Fruit fly (Drosophila melanogaster) whole organism, embryonic: ENCODE data around the gene Tango2.

Experiments used
- ATbp ChIP-seq: fragments of 200-800 bp; sonication (Bioruptor generic); optimal IDR thresholded peaks from 2 replicates; lab custom pipeline; 2017; ENCODE audit warnings: missing biosample characterization, mild to moderate bottlenecking, missing genetic modification characterization, missing genetic modification reagents
- Ada2b ChIP-seq: fragments of 200-800 bp; sonication (Bioruptor generic); IDR thresholded peaks from 2 replicates; pipeline ENCODE4 v1.3.6; 2022; ENCODE audit warnings: missing biosample characterization, missing genetic modification characterization
- Atf6 ChIP-seq: fragments of 200-800 bp; sonication (Bioruptor generic); IDR thresholded peaks from 2 replicates; pipeline ENCODE4 v1.3.6; 2022; ENCODE audit warnings: missing biosample characterization, missing genetic modification characterization
- CG10274 ChIP-seq: fragments of 200-800 bp; sonication (Bioruptor generic); optimal IDR thresholded peaks from 3 replicates; lab custom pipeline; 2017; ENCODE audit warnings: missing biosample characterization, mild to moderate bottlenecking, missing genetic modification characterization
- CG10979 ChIP-seq: fragments of 200-800 bp; sonication (Bioruptor generic); optimal IDR thresholded peaks from 2 replicates; lab custom pipeline; 2018; ENCODE audit warnings: missing biosample characterization, mild to moderate bottlenecking, missing genetic modification characterization, moderate library complexity
- CG11696 ChIP-seq: fragments of 200-800 bp; sonication (Bioruptor generic); IDR thresholded peaks from 2 replicates; pipeline ENCODE4 v1.3.6; 2022; ENCODE audit warnings: missing biosample characterization, missing genetic modification characterization
- CG12219 ChIP-seq: fragments of 200-800 bp; sonication (Bioruptor generic); optimal IDR thresholded peaks from 3 replicates; lab custom pipeline; 2018; ENCODE audit warnings: missing biosample characterization, mild to moderate bottlenecking, missing genetic modification characterization
- CG13287 ChIP-seq: fragments of 200-800 bp; sonication (Bioruptor generic); IDR thresholded peaks from 2 replicates; pipeline ENCODE4 v1.3.6; 2022; ENCODE audit warnings: missing biosample characterization, missing genetic modification characterization; ENCODE audit not compliant: partially characterized antibody
- CG14441 ChIP-seq: fragments of 200-800 bp; sonication (Bioruptor generic); IDR thresholded peaks from 2 replicates; pipeline ENCODE4 v1.3.6; 2022; ENCODE audit warnings: missing biosample characterization, missing genetic modification characterization
- CG15073 ChIP-seq: fragments of 200-800 bp; sonication (Bioruptor generic); optimal IDR thresholded peaks from 2 replicates; lab custom pipeline; 2016; ENCODE audit warnings: missing biosample characterization, missing genetic modification characterization
- CG17361 ChIP-seq: fragments of 200-800 bp; sonication (Bioruptor generic); IDR thresholded peaks from 3 replicates; pipeline ENCODE4 v1.3.6; 2022; ENCODE audit warnings: missing biosample characterization, missing genetic modification characterization
- CG17612 ChIP-seq: fragments of 200-800 bp; sonication (Bioruptor generic); IDR thresholded peaks from 2 replicates; pipeline ENCODE4 v1.3.6; 2022; ENCODE audit warnings: missing biosample characterization, missing genetic modification characterization
- CG1792 ChIP-seq: fragments of 200-800 bp; sonication (Bioruptor generic); optimal IDR thresholded peaks from 2 replicates; lab custom pipeline; 2016; ENCODE audit warnings: missing biosample characterization, missing genetic modification characterization
- CG18619 ChIP-seq: fragments of 200-800 bp; sonication (Bioruptor generic); optimal IDR thresholded peaks from 3 replicates; lab custom pipeline; 2017; ENCODE audit warnings: missing biosample characterization, mild to moderate bottlenecking, missing genetic modification characterization
- CG30431 ChIP-seq: fragments of 200-800 bp; sonication (Bioruptor generic); optimal IDR thresholded peaks from 2 replicates; lab custom pipeline; 2017; ENCODE audit warnings: missing biosample characterization, missing genetic modification characterization
- CG3065 ChIP-seq: fragments of 200-800 bp; sonication (Bioruptor generic); optimal IDR thresholded peaks from 2 replicates; lab custom pipeline; 2016; ENCODE audit warnings: missing biosample characterization, missing genetic modification characterization
- CG31365 ChIP-seq: fragments of 200-800 bp; sonication (Bioruptor generic); optimal IDR thresholded peaks from 2 replicates; lab custom pipeline; 2018; ENCODE audit warnings: missing biosample characterization, mild to moderate bottlenecking, missing genetic modification characterization
- CG4282 ChIP-seq: fragments of 200-800 bp; sonication (Bioruptor generic); optimal IDR thresholded peaks from 2 replicates; lab custom pipeline; 2016; ENCODE audit warnings: missing biosample characterization, missing genetic modification characterization
- CG4617 ChIP-seq: fragments of 200-800 bp; sonication (Bioruptor generic); optimal IDR thresholded peaks from 3 replicates; lab custom pipeline; 2016; ENCODE audit warnings: missing biosample characterization, missing genetic modification characterization, borderline replicate concordance
- CG6683 ChIP-seq: fragments of 200-800 bp; sonication (Bioruptor generic); optimal IDR thresholded peaks from 2 replicates; lab custom pipeline; 2017; ENCODE audit warnings: missing biosample characterization, mild to moderate bottlenecking, missing genetic modification characterization, missing genetic modification reagents
- CG6791 ChIP-seq: fragments of 200-800 bp; sonication (Bioruptor generic); IDR thresholded peaks from 3 replicates; pipeline ENCODE4 v1.3.6; 2022; ENCODE audit warnings: missing biosample characterization, missing genetic modification characterization; ENCODE audit not compliant: partially characterized antibody
- CG7987 ChIP-seq: fragments of 200-800 bp; sonication (Bioruptor generic); optimal IDR thresholded peaks from 2 replicates; lab custom pipeline; 2018; ENCODE audit warnings: missing biosample characterization, mild to moderate bottlenecking, missing genetic modification characterization, moderate library complexity
- CG8359 ChIP-seq: fragments of 200-800 bp; sonication (Bioruptor generic); optimal IDR thresholded peaks from 2 replicates; lab custom pipeline; 2017; ENCODE audit warnings: missing biosample characterization, mild to moderate bottlenecking, missing genetic modification characterization, borderline replicate concordance
- CG9876 ChIP-seq: fragments of 200-800 bp; sonication (Bioruptor generic); optimal IDR thresholded peaks from 2 replicates; lab custom pipeline; 2016; ENCODE audit warnings: missing biosample characterization, missing genetic modification characterization
- D ChIP-seq, 2 experiments: fragments of 200-800 bp in 1 of 2; fragments of >200 bp in 1 of 2; sonication (Bioruptor generic) in 1 of 2; optimal IDR thresholded peaks; 2 replicates in 1 of 2; 3 replicates in 1 of 2; lab custom pipeline; 2017; ENCODE audit warnings: mild to moderate bottlenecking in 1 of 2, missing biosample characterization in 1 of 2, missing genetic modification characterization in 1 of 2, missing genetic modification reagents in 1 of 2
- Fer3 ChIP-seq: fragments of 200-800 bp; sonication (Bioruptor generic); optimal IDR thresholded peaks from 2 replicates; lab custom pipeline; 2018; ENCODE audit warnings: missing biosample characterization, mild to moderate bottlenecking, missing genetic modification characterization, moderate library complexity
- Gsc ChIP-seq: fragments of 200-800 bp; sonication (Bioruptor generic); IDR thresholded peaks from 2 replicates; pipeline ENCODE4 v1.3.6; 2022; ENCODE audit warnings: missing biosample characterization, missing genetic modification characterization
- HmgD ChIP-seq: fragments of 200-800 bp; sonication (Bioruptor generic); optimal IDR thresholded peaks from 3 replicates; lab custom pipeline; 2016; ENCODE audit warnings: missing biosample characterization, missing genetic modification characterization
- MESR4 ChIP-seq: fragments of 200-800 bp; sonication (Bioruptor generic); optimal IDR thresholded peaks from 2 replicates; lab custom pipeline; 2018; ENCODE audit warnings: missing biosample characterization, mild to moderate bottlenecking, missing genetic modification characterization, moderate library complexity
- bsh ChIP-seq, 2 experiments: fragments of 200-800 bp; sonication (Bioruptor generic); optimal IDR thresholded peaks; 2 replicates each; lab custom pipeline; 2017 to 2018; ENCODE audit warnings: mild to moderate bottlenecking in 2 of 2, missing biosample characterization in 2 of 2, missing genetic modification characterization in 2 of 2, moderate library complexity in 1 of 2
- ci ChIP-seq: fragments of 200-800 bp; sonication (Bioruptor generic); IDR thresholded peaks from 3 replicates; pipeline ENCODE4 v1.3.6; 2022; ENCODE audit warnings: missing biosample characterization, missing genetic modification characterization
- da ChIP-seq: fragments of 200-800 bp; sonication (Bioruptor generic); optimal IDR thresholded peaks from 2 replicates; lab custom pipeline; 2016; ENCODE audit warnings: missing biosample characterization, missing genetic modification characterization
- esg ChIP-seq: fragments of 200-800 bp; sonication (Bioruptor generic); conservative IDR thresholded peaks from 2 replicates; pipeline ENCODE4 v1.3.6; 2022; ENCODE audit warnings: missing biosample characterization, missing genetic modification characterization
- hb ChIP-seq: fragments of 200-800 bp; sonication (Bioruptor generic); IDR thresholded peaks from 3 replicates; pipeline ENCODE4 v1.3.6; 2022; ENCODE audit warnings: missing biosample characterization, missing genetic modification characterization; ENCODE audit not compliant: partially characterized antibody
- insv ChIP-seq, 2 experiments: fragments of 200-800 bp; sonication (Bioruptor generic); optimal IDR thresholded peaks; 3 replicates each; lab custom pipeline; 2016 to 2018; ENCODE audit warnings: missing biosample characterization in 2 of 2, missing genetic modification characterization in 2 of 2
- ken ChIP-seq: fragments of 200-800 bp; sonication (Bioruptor generic); IDR thresholded peaks from 3 replicates; pipeline ENCODE4 v1.3.6; 2022; ENCODE audit warnings: missing biosample characterization, missing genetic modification characterization
- klu ChIP-seq: fragments of 200-800 bp; sonication (Bioruptor generic); IDR thresholded peaks from 2 replicates; pipeline ENCODE4 v1.3.6; 2022; ENCODE audit warnings: missing biosample characterization, missing genetic modification characterization
- lilli ChIP-seq: fragments of 200-800 bp; sonication (Bioruptor generic); optimal IDR thresholded peaks from 3 replicates; lab custom pipeline; 2016; ENCODE audit warnings: missing biosample characterization, missing genetic modification characterization
- maf-S ChIP-seq: fragments of 200-800 bp; sonication (Bioruptor generic); optimal IDR thresholded peaks from 2 replicates; lab custom pipeline; 2016; ENCODE audit warnings: missing biosample characterization, missing genetic modification characterization
- mam ChIP-seq: fragments of 200-800 bp; sonication (Bioruptor generic); optimal IDR thresholded peaks from 3 replicates; lab custom pipeline; 2016; ENCODE audit warnings: missing biosample characterization, missing genetic modification characterization
- nau ChIP-seq: fragments of 200-800 bp; sonication (Bioruptor generic); optimal IDR thresholded peaks from 3 replicates; lab custom pipeline; 2017; ENCODE audit warnings: missing biosample characterization, mild to moderate bottlenecking, missing genetic modification characterization, missing genetic modification reagents
- nerfin-2 ChIP-seq: fragments of 200-800 bp; sonication (Bioruptor generic); IDR thresholded peaks from 2 replicates; pipeline ENCODE4 v1.3.6; 2022; ENCODE audit warnings: missing biosample characterization, missing genetic modification characterization; ENCODE audit not compliant: partially characterized antibody
- sens ChIP-seq: fragments of 200-800 bp; sonication (Bioruptor generic); peaks from one replicate; lab custom pipeline; 2016; ENCODE audit warnings: missing biosample characterization, missing genetic modification characterization
- shn ChIP-seq: fragments of 200-800 bp; sonication (Bioruptor generic); optimal IDR thresholded peaks from 3 replicates; lab custom pipeline; 2016; ENCODE audit warnings: missing biosample characterization, missing genetic modification characterization
- slou ChIP-seq: fragments of 200-800 bp; sonication (Bioruptor generic); optimal IDR thresholded peaks from 3 replicates; lab custom pipeline; 2016; ENCODE audit warnings: missing biosample characterization, missing genetic modification characterization
- sqz ChIP-seq: fragments of 200-800 bp; sonication (Bioruptor generic); optimal IDR thresholded peaks from 3 replicates; lab custom pipeline; 2018; ENCODE audit warnings: missing biosample characterization, mild to moderate bottlenecking, missing genetic modification characterization
- stc ChIP-seq: fragments of 200-800 bp; sonication (Bioruptor generic); IDR thresholded peaks from 2 replicates; pipeline ENCODE4 v1.3.6; 2022; ENCODE audit warnings: missing biosample characterization, missing genetic modification characterization
- sug ChIP-seq: fragments of 200-800 bp; optimal IDR thresholded peaks from 2 replicates; lab custom pipeline; 2019; ENCODE audit warnings: missing biosample characterization, mild to moderate bottlenecking, missing genetic modification characterization, moderate library complexity
- tup ChIP-seq: fragments of 200-800 bp; sonication (Bioruptor generic); optimal IDR thresholded peaks from 2 replicates; lab custom pipeline; 2016; ENCODE audit warnings: missing biosample characterization, mild to moderate bottlenecking, missing genetic modification characterization, moderate library complexity
- unpg ChIP-seq: fragments of 200-800 bp; sonication (Bioruptor generic); optimal IDR thresholded peaks from 3 replicates; lab custom pipeline; 2018; ENCODE audit warnings: missing biosample characterization, mild to moderate bottlenecking, missing genetic modification characterization, moderate library complexity

Gene Tango2

dm6 chrX:13568127-13568526 is 48.7 kb upstream of the Tango2 start (continued):
- TF ChIP-seq CG15073 (GFP tag; lab: Kevin White, UChicago), result no peak
- TF ChIP-seq bsh (GFP tag; optimal IDR thresholded peaks at IDR 0.05; lab: Kevin White, UChicago), result peak in 1 of 2 experiments; percentile 27
- TF ChIP-seq sug (tag; lab: Kevin White, UChicago), result no peak
- peak; percentile 25 for TF ChIP-seq unpg
- TF ChIP-seq Atf6 (GFP tag; lab: Robert Waterston, UW), result peak; percentile 35; the same call in 1 of the 2 replicates
- no peak for TF ChIP-seq CG31365
- no peak for TF ChIP-seq da (GFP tag; lab: Kevin White, UChicago)
- TF ChIP-seq CG12219 (GFP tag; lab: Kevin White, UChicago), result no peak
- TF ChIP-seq Fer3 (tag; lab: Kevin White, UChicago), result no peak
- no peak for TF ChIP-seq CG9876 (GFP tag; lab: Kevin White, UChicago)
- no peak for TF ChIP-seq CG10274 (GFP tag; lab: Kevin White, UChicago)
- TF ChIP-seq CG3065 (GFP tag; lab: Kevin White, UChicago), result no peak
- no peak for TF ChIP-seq CG1792 (GFP tag; lab: Kevin White, UChicago)
- TF ChIP-seq nerfin-2 (GFP tag; lab: Robert Waterston, UW), result no peak
- TF ChIP-seq sqz (GFP tag; lab: Kevin White, UChicago), result no peak
- TF ChIP-seq CG4617 (GFP tag; lab: Kevin White, UChicago), result no peak
- peak; percentile 49; the same call in 1 of the 3 replicates for TF ChIP-seq ci (GFP tag; lab: Robert Waterston, UW)
- TF ChIP-seq stc (GFP tag; lab: Robert Waterston, UW), result no peak; the same call in 1 of the 2 replicates
- no peak for TF ChIP-seq insv (GFP tag; optimal IDR thresholded peaks at IDR 0.05; lab: Kevin White, UChicago)
- TF ChIP-seq CG13287 (GFP tag; lab: Robert Waterston, UW), result no peak
- TF ChIP-seq maf-S, result no peak
- TF ChIP-seq tup (GFP tag; lab: Kevin White, UChicago), result no peak
- TF ChIP-seq mam (GFP tag; lab: Kevin White, UChicago), result peak; percentile 36
- TF ChIP-seq shn (GFP tag; lab: Kevin White, UChicago), result no peak
- TF ChIP-seq CG6791 (GFP tag; lab: Robert Waterston, UW), result no peak
- TF ChIP-seq CG17361 (GFP tag; lab: Robert Waterston, UW), result no peak
- peak; percentile 19 for TF ChIP-seq CG10979 (tag; lab: Kevin White, UChicago)
- peak; percentile 70 for TF ChIP-seq sens (GFP tag; lab: Kevin White, UChicago)
- TF ChIP-seq CG6683 (GFP tag; lab: Kevin White, UChicago), result no peak
- TF ChIP-seq CG14441 (GFP tag; lab: Robert Waterston, UW), result peak; percentile 45; the same call in 1 of the 2 replicates
- no peak for TF ChIP-seq nau (GFP tag; lab: Kevin White, UChicago)
- TF ChIP-seq CG8359, result no peak
- peak; percentile 52 for TF ChIP-seq Ada2b (GFP tag; lab: Robert Waterston, UW)
- TF ChIP-seq CG4282, result no peak
- TF ChIP-seq klu (GFP tag; lab: Robert Waterston, UW), result no peak
- 0 out of 3 replicates have a peak, but pooled peaks have one; percentile 45 for TF ChIP-seq ken
- no peak for TF ChIP-seq CG17612 (GFP tag; lab: Robert Waterston, UW)
- TF ChIP-seq CG30431, result no peak
- no peak for TF ChIP-seq lilli (GFP tag; lab: Kevin White, UChicago)
- no peak for TF ChIP-seq hb (GFP tag; lab: Robert Waterston, UW)
- TF ChIP-seq ATbp (GFP tag; lab: Kevin White, UChicago), result no peak
- TF ChIP-seq MESR4 (GFP tag; lab: Kevin White, UChicago), result no peak
- TF ChIP-seq CG7987, result no peak
- 0 out of 2 replicates have a peak, but pooled peaks have one; percentile 22 for TF ChIP-seq esg (GFP tag; lab: Robert Waterston, UW)
- TF ChIP-seq CG11696 (GFP tag; lab: Robert Waterston, UW), result no peak
- TF ChIP-seq CG18619 (GFP tag; lab: Kevin White, UChicago), result no peak
- no peak for TF ChIP-seq slou (GFP tag; lab: Kevin White, UChicago)
- no peak for TF ChIP-seq Gsc (GFP tag; lab: Robert Waterston, UW)
- TF ChIP-seq HmgD (GFP tag; lab: Kevin White, UChicago), result no peak
- no peak for TF ChIP-seq D (optimal IDR thresholded peaks at IDR 0.05; lab: Kevin White, UChicago)
- TF ChIP-seq D (GFP tag; optimal IDR thresholded peaks at IDR 0.05; lab: Kevin White, UChicago), result no peak
